Fruit fly (Drosophila melanogaster): ENCODE measurements around the gene Ost48.

Gene Ost48

dm6 chrX:9120828-9121754 lies 37.2 kb downstream of the Ost48 start (continued):
- peak; percentile 50 for TF ChIP-seq CG10267 (tag; optimal IDR thresholded peaks at IDR 0.05)
- TF ChIP-seq CG1603 (tag; optimal IDR thresholded peaks at IDR 0.05), result peak; percentile 35
- peak; percentile 19 for TF ChIP-seq CG12071 (GFP tag; optimal IDR thresholded peaks at IDR 0.05)
- TF ChIP-seq CG17385 (GFP tag; optimal IDR thresholded peaks at IDR 0.05), result peak; percentile 57
- peak; percentile 60 for TF ChIP-seq lab (GFP tag; optimal IDR thresholded peaks at IDR 0.05)
- TF ChIP-seq ems (GFP tag; optimal IDR thresholded peaks at IDR 0.05), result peak; percentile 31
- no peak for TF ChIP-seq CG3065 (GFP tag; optimal IDR thresholded peaks at IDR 0.05)
- TF ChIP-seq Camta (GFP tag; optimal IDR thresholded peaks at IDR 0.05), result peak; percentile 12
- no peak for TF ChIP-seq Dbx (GFP tag; IDR thresholded peaks at IDR 0.05)
- TF ChIP-seq CG30403 (GFP tag; optimal IDR thresholded peaks at IDR 0.05), result peak; percentile 36
- TF ChIP-seq Xbp1 (GFP tag; optimal IDR thresholded peaks at IDR 0.05), result peak; percentile 45
- 0 out of 2 replicates have a peak, but pooled peaks have one; percentile 33 for TF ChIP-seq H2.0 (GFP tag; IDR thresholded peaks at IDR 0.05)
- TF ChIP-seq CG11504 (tag; optimal IDR thresholded peaks at IDR 0.05), result peak; percentile 70
- no peak for TF ChIP-seq ranshi (GFP tag; IDR thresholded peaks at IDR 0.05)
- TF ChIP-seq CG1233 (GFP tag; optimal IDR thresholded peaks at IDR 0.05), result peak; percentile 36
- TF ChIP-seq shn (GFP tag; optimal IDR thresholded peaks at IDR 0.05), result no peak
- no peak for TF ChIP-seq amos (GFP tag; IDR thresholded peaks at IDR 0.05; ENCODE audit: partially characterized antibody)
- TF ChIP-seq CG3281 (GFP tag; optimal IDR thresholded peaks at IDR 0.05), result peak; percentile 55
- no peak for TF ChIP-seq stwl (tag; optimal IDR thresholded peaks at IDR 0.05)
- TF ChIP-seq CG10147 (GFP tag; optimal IDR thresholded peaks at IDR 0.05), result peak; percentile 15
- TF ChIP-seq D (optimal IDR thresholded peaks at IDR 0.05), result no peak
- TF ChIP-seq D (GFP tag; optimal IDR thresholded peaks at IDR 0.05), result peak; percentile 37
- TF ChIP-seq abd-A (tag; optimal IDR thresholded peaks at IDR 0.05), result no peak
- TF ChIP-seq CG10209 (GFP tag; optimal IDR thresholded peaks at IDR 0.05), result peak; percentile 20
- peak; percentile 56 for TF ChIP-seq nmo (GFP tag; optimal IDR thresholded peaks at IDR 0.05)
- TF ChIP-seq h (optimal IDR thresholded peaks at IDR 0.05), result no peak
- TF ChIP-seq bbx (GFP tag; IDR thresholded peaks at IDR 0.05; ENCODE audit: partially characterized antibody), result no peak
- TF ChIP-seq trem (tag; optimal IDR thresholded peaks at IDR 0.05), result peak; percentile 1
- peak; percentile 37; the same call in 1 of the 2 replicates for TF ChIP-seq Atf6 (GFP tag; IDR thresholded peaks at IDR 0.05)
- no peak for TF ChIP-seq Sin3A (optimal IDR thresholded peaks at IDR 0.05)
- TF ChIP-seq ci (GFP tag; IDR thresholded peaks at IDR 0.05), result peak; percentile 12; the same call in 1 of the 3 replicates
- no peak for TF ChIP-seq CG13287 (GFP tag; IDR thresholded peaks at IDR 0.05; ENCODE audit: partially characterized antibody)
- TF ChIP-seq CG12659 (GFP tag; optimal IDR thresholded peaks at IDR 0.05), result peak; percentile 9
- no peak for TF ChIP-seq prd (optimal IDR thresholded peaks at IDR 0.05)
- TF ChIP-seq prd (GFP tag; IDR thresholded peaks at IDR 0.05), result 0 out of 3 replicates have a peak, but pooled peaks have one; percentile 43
- TF ChIP-seq CG8359 (GFP tag; optimal IDR thresholded peaks at IDR 0.05; ENCODE audit: borderline replicate concordance), result peak; percentile 18
- TF ChIP-seq az2 (GFP tag; optimal IDR thresholded peaks at IDR 0.05), result peak; percentile 20
- TF ChIP-seq hbn (GFP tag; IDR thresholded peaks at IDR 0.05; ENCODE audit: partially characterized antibody), result no peak
- TF ChIP-seq ATbp (GFP tag; optimal IDR thresholded peaks at IDR 0.05), result peak; percentile 27
- TF ChIP-seq salm (tag; optimal IDR thresholded peaks at IDR 0.05), result no peak
- peak; percentile 21 for TF ChIP-seq CG15514 (GFP tag; optimal IDR thresholded peaks at IDR 0.05)
- TF ChIP-seq BtbVII (GFP tag; optimal IDR thresholded peaks at IDR 0.05), result peak; percentile 45
- 0 out of 2 replicates have a peak, but pooled peaks have one; percentile 16 for TF ChIP-seq crol (GFP tag; IDR thresholded peaks at IDR 0.05)
- TF ChIP-seq CG33557 (GFP tag; optimal IDR thresholded peaks at IDR 0.05), result no peak
- no peak for TF ChIP-seq en (GFP tag; optimal IDR thresholded peaks at IDR 0.05)
- TF ChIP-seq gcm (GFP tag; optimal IDR thresholded peaks at IDR 0.05), result peak; percentile 7
- no peak for TF ChIP-seq HmgZ (tag; optimal IDR thresholded peaks at IDR 0.05)
- TF ChIP-seq slbo (GFP tag; IDR thresholded peaks at IDR 0.05), result peak; percentile 55
